Fruit fly (Drosophila melanogaster) whole organism, prepupa: ENCODE data around the gene Mnn1.

Experiments
- Blimp-1 ChIP-seq: fragments of 200-800 bp; sonication (Bioruptor generic); optimal IDR thresholded peaks from 3 replicates; lab custom pipeline; 2017; ENCODE audit warnings: missing biosample characterization, missing genetic modification characterization, mild to moderate bottlenecking, moderate library complexity, missing genetic modification reagents
- CG10631 ChIP-seq: fragments of 200-800 bp; sonication (Bioruptor generic); optimal IDR thresholded peaks from 2 replicates; lab custom pipeline; 2016; ENCODE audit warnings: missing biosample characterization, missing genetic modification characterization
- CG10669 ChIP-seq: fragments of 200-800 bp; sonication (Bioruptor generic); optimal IDR thresholded peaks from 3 replicates; lab custom pipeline; 2018; ENCODE audit warnings: missing biosample characterization, mild to moderate bottlenecking, missing genetic modification characterization, moderate library complexity
- CG11294 ChIP-seq: fragments of 200-800 bp; sonication (Bioruptor generic); IDR thresholded peaks from 2 replicates; pipeline ENCODE4 v1.3.6; 2022; ENCODE audit warnings: missing biosample characterization, missing genetic modification characterization
- CG11762 ChIP-seq: fragments of 200-800 bp; sonication (Bioruptor generic); optimal IDR thresholded peaks from 3 replicates; lab custom pipeline; 2016; ENCODE audit warnings: missing biosample characterization, missing genetic modification characterization; ENCODE audit not compliant: insufficient read depth
- CG11902 ChIP-seq: fragments of 200-800 bp; sonication (Bioruptor generic); optimal IDR thresholded peaks from 3 replicates; lab custom pipeline; 2016; ENCODE audit warnings: missing biosample characterization, missing genetic modification characterization
- CG15336 ChIP-seq: fragments of 200-800 bp; sonication (Bioruptor generic); IDR thresholded peaks from 2 replicates; pipeline ENCODE4 v1.3.6; 2022; ENCODE audit warnings: missing biosample characterization, missing genetic modification characterization
- CG1621 ChIP-seq: fragments of 200-800 bp; sonication (Bioruptor generic); optimal IDR thresholded peaks from 3 replicates; lab custom pipeline; 2018; ENCODE audit warnings: missing biosample characterization, mild to moderate bottlenecking, missing genetic modification characterization
- CG16779 ChIP-seq: fragments of 200-800 bp; sonication (Bioruptor generic); optimal IDR thresholded peaks from 3 replicates; lab custom pipeline; 2017; ENCODE audit warnings: missing biosample characterization, mild to moderate bottlenecking, missing genetic modification characterization
- CG3032 ChIP-seq: fragments of 200-800 bp; optimal IDR thresholded peaks from 2 replicates; lab custom pipeline; 2019; ENCODE audit warnings: missing biosample characterization, mild to moderate bottlenecking, missing genetic modification characterization, moderate library complexity
- CG31627 ChIP-seq: fragments of 200-800 bp; sonication (Bioruptor generic); optimal IDR thresholded peaks from 3 replicates; lab custom pipeline; 2016; ENCODE audit warnings: missing biosample characterization, missing genetic modification characterization
- CG32006 ChIP-seq: fragments of 200-800 bp; sonication (Bioruptor generic); optimal IDR thresholded peaks from 3 replicates; lab custom pipeline; 2017; ENCODE audit warnings: missing biosample characterization, mild to moderate bottlenecking, missing genetic modification characterization
- CG3919 ChIP-seq: fragments of 200-800 bp; sonication (Bioruptor generic); optimal IDR thresholded peaks from 3 replicates; lab custom pipeline; 2016; ENCODE audit warnings: missing biosample characterization, missing genetic modification characterization
- CG4318 ChIP-seq: fragments of 200-800 bp; sonication (Bioruptor generic); optimal IDR thresholded peaks from 3 replicates; lab custom pipeline; 2017; ENCODE audit warnings: missing biosample characterization, mild to moderate bottlenecking, missing genetic modification characterization
- CG6163 ChIP-seq: fragments of 200-800 bp; sonication (Bioruptor generic); IDR thresholded peaks from 3 replicates; pipeline ENCODE4 v1.3.6; 2022; ENCODE audit warnings: missing biosample characterization, missing genetic modification characterization
- CG6276 ChIP-seq: fragments of 200-800 bp; sonication (Bioruptor generic); optimal IDR thresholded peaks from 2 replicates; lab custom pipeline; 2017; ENCODE audit warnings: missing biosample characterization, mild to moderate bottlenecking, missing genetic modification characterization
- CG6792 ChIP-seq: fragments of 200-800 bp; sonication (Bioruptor generic); optimal IDR thresholded peaks from 3 replicates; lab custom pipeline; 2016; ENCODE audit warnings: missing biosample characterization, missing genetic modification characterization
- CG6808 ChIP-seq: fragments of 200-800 bp; sonication (Bioruptor generic); optimal IDR thresholded peaks from 3 replicates; lab custom pipeline; 2017; ENCODE audit warnings: missing biosample characterization, missing genetic modification characterization, mild to moderate bottlenecking, moderate library complexity, missing genetic modification reagents
- CG6854 ChIP-seq: fragments of 200-800 bp; sonication (Bioruptor generic); optimal IDR thresholded peaks from 2 replicates; lab custom pipeline; 2017; ENCODE audit warnings: missing biosample characterization, mild to moderate bottlenecking, missing genetic modification characterization
- CG7368 ChIP-seq: fragments of 200-800 bp; sonication (Bioruptor generic); optimal IDR thresholded peaks from 3 replicates; lab custom pipeline; 2016; ENCODE audit warnings: missing biosample characterization, missing genetic modification characterization
- CG8319 ChIP-seq: fragments of 200-800 bp; sonication (Bioruptor generic); optimal IDR thresholded peaks from 3 replicates; lab custom pipeline; 2016; ENCODE audit warnings: missing biosample characterization, missing genetic modification characterization
- CG8632 ChIP-seq: fragments of 200-800 bp; sonication (Bioruptor generic); optimal IDR thresholded peaks from 3 replicates; lab custom pipeline; 2016; ENCODE audit warnings: missing biosample characterization, missing genetic modification characterization
- CG9139 ChIP-seq: fragments of 200-800 bp; sonication (Bioruptor generic); optimal IDR thresholded peaks from 3 replicates; lab custom pipeline; 2017; ENCODE audit warnings: missing biosample characterization, mild to moderate bottlenecking, missing genetic modification characterization
- Eip78C ChIP-seq: fragments of 200-800 bp; sonication (Bioruptor generic); peaks from one replicate; lab custom pipeline; 2016; ENCODE audit warnings: missing biosample characterization, missing genetic modification characterization
- Eip93F ChIP-seq: fragments of 200-800 bp; sonication (Bioruptor generic); optimal IDR thresholded peaks from 2 replicates; lab custom pipeline; 2016; ENCODE audit warnings: missing biosample characterization, mild to moderate bottlenecking, missing genetic modification characterization
- Ets21C ChIP-seq: fragments of 200-800 bp; sonication (Bioruptor generic); optimal IDR thresholded peaks from 3 replicates; lab custom pipeline; 2016; ENCODE audit warnings: missing biosample characterization, missing genetic modification characterization
- Ets96B ChIP-seq: fragments of 200-800 bp; optimal IDR thresholded peaks from 2 replicates; lab custom pipeline; 2019; ENCODE audit warnings: missing biosample characterization, mild to moderate bottlenecking, missing genetic modification characterization, moderate library complexity
- Gug ChIP-seq: fragments of 200-800 bp; sonication (Bioruptor generic); IDR thresholded peaks from 2 replicates; pipeline ENCODE4 v1.3.6; 2022; ENCODE audit warnings: missing biosample characterization, missing genetic modification characterization
- Hr38 ChIP-seq: sonication (Bioruptor generic); optimal IDR thresholded peaks from 2 replicates; lab custom pipeline; 2016; ENCODE audit warnings: missing biosample characterization, missing genetic modification characterization
- Hr39 ChIP-seq: fragments of 200-800 bp; sonication (Bioruptor generic); optimal IDR thresholded peaks from 2 replicates; lab custom pipeline; 2016; ENCODE audit warnings: missing biosample characterization, missing genetic modification characterization
- Hr4 ChIP-seq: fragments of 200-800 bp; sonication (Bioruptor generic); optimal IDR thresholded peaks from 3 replicates; lab custom pipeline; 2016; ENCODE audit warnings: missing biosample characterization, missing genetic modification characterization
- Lpt ChIP-seq: fragments of 200-800 bp; sonication (Bioruptor generic); optimal IDR thresholded peaks from 3 replicates; lab custom pipeline; 2016; ENCODE audit warnings: missing biosample characterization, missing genetic modification characterization
- Met ChIP-seq: fragments of 200-800 bp; sonication (Bioruptor generic); optimal IDR thresholded peaks from 3 replicates; lab custom pipeline; 2016; ENCODE audit warnings: missing biosample characterization, missing genetic modification characterization
- OdsH ChIP-seq: fragments of 200-800 bp; sonication (Bioruptor generic); optimal IDR thresholded peaks from 3 replicates; lab custom pipeline; 2016; ENCODE audit warnings: missing biosample characterization, missing genetic modification characterization
- Smox ChIP-seq: fragments of 200-800 bp; sonication (Bioruptor generic); optimal IDR thresholded peaks from 3 replicates; lab custom pipeline; 2016; ENCODE audit warnings: missing biosample characterization, missing genetic modification characterization
- Sox14 ChIP-seq: fragments of 200-800 bp; sonication (Bioruptor generic); optimal IDR thresholded peaks from 3 replicates; lab custom pipeline; 2016; ENCODE audit warnings: missing biosample characterization, missing genetic modification characterization
- Sox15 ChIP-seq: fragments of 200-800 bp; sonication (Bioruptor generic); optimal IDR thresholded peaks from 3 replicates; lab custom pipeline; 2016; ENCODE audit warnings: missing biosample characterization, missing genetic modification characterization
- achi ChIP-seq: fragments of 200-800 bp; sonication (Bioruptor generic); optimal IDR thresholded peaks from 3 replicates; lab custom pipeline; 2016; ENCODE audit warnings: missing biosample characterization, missing genetic modification characterization
- cyc ChIP-seq: fragments of 200-800 bp; sonication (Bioruptor generic); optimal IDR thresholded peaks from 3 replicates; lab custom pipeline; 2016; ENCODE audit warnings: missing biosample characterization, missing genetic modification characterization
- dac ChIP-seq: fragments of 200-800 bp; sonication (Bioruptor generic); optimal IDR thresholded peaks from 2 replicates; lab custom pipeline; 2017; ENCODE audit warnings: missing biosample characterization, mild to moderate bottlenecking, missing genetic modification characterization
- esn ChIP-seq: fragments of 200-800 bp; sonication (Bioruptor generic); optimal IDR thresholded peaks from 2 replicates; lab custom pipeline; 2016; ENCODE audit warnings: missing biosample characterization, mild to moderate bottlenecking, missing genetic modification characterization, moderate library complexity
- fd59A ChIP-seq: fragments of 200-800 bp; sonication (Bioruptor generic); optimal IDR thresholded peaks from 2 replicates; lab custom pipeline; 2017; ENCODE audit warnings: missing biosample characterization, mild to moderate bottlenecking, missing genetic modification characterization, missing genetic modification reagents
- fd85E ChIP-seq: fragments of 200-800 bp; sonication (Bioruptor generic); optimal IDR thresholded peaks from 3 replicates; lab custom pipeline; 2016; ENCODE audit warnings: missing biosample characterization, missing genetic modification characterization
- net ChIP-seq: fragments of 200-800 bp; sonication (Bioruptor generic); optimal IDR thresholded peaks from 3 replicates; lab custom pipeline; 2016; ENCODE audit warnings: missing biosample characterization, missing genetic modification characterization
- pdm3 ChIP-seq: fragments of 200-800 bp; sonication (Bioruptor generic); optimal IDR thresholded peaks from 3 replicates; lab custom pipeline; 2016; ENCODE audit warnings: missing biosample characterization, missing genetic modification characterization
- salr ChIP-seq, 2 experiments: fragments of 200-800 bp; sonication (Bioruptor generic); optimal IDR thresholded peaks; 3 replicates each; lab custom pipeline; 2016 to 2018; ENCODE audit warnings: missing biosample characterization in 2 of 2, missing genetic modification characterization in 2 of 2, mild to moderate bottlenecking in 1 of 2
- spab ChIP-seq: fragments of 200-800 bp; sonication (Bioruptor generic); optimal IDR thresholded peaks from 2 replicates; lab custom pipeline; 2017; ENCODE audit warnings: missing biosample characterization, mild to moderate bottlenecking, missing genetic modification characterization, missing genetic modification reagents
- ss ChIP-seq, 2 experiments: fragments of 200-800 bp; sonication (Bioruptor generic); optimal IDR thresholded peaks; 2 replicates in 1 of 2; 3 replicates in 1 of 2; lab custom pipeline; 2017 to 2018; ENCODE audit warnings: mild to moderate bottlenecking in 2 of 2, missing biosample characterization in 2 of 2, missing genetic modification characterization in 2 of 2, moderate library complexity in 1 of 2
- svp ChIP-seq: fragments of 200-800 bp; sonication (Bioruptor generic); peaks from one replicate; lab custom pipeline; 2016; ENCODE audit warnings: missing biosample characterization, missing genetic modification characterization
- topi ChIP-seq: fragments of 200-800 bp; sonication (Bioruptor generic); optimal IDR thresholded peaks from 3 replicates; lab custom pipeline; 2016; ENCODE audit warnings: missing biosample characterization, missing genetic modification characterization
- vri ChIP-seq: fragments of 200-800 bp; sonication (Bioruptor generic); optimal IDR thresholded peaks from 3 replicates; lab custom pipeline; 2016; ENCODE audit warnings: missing biosample characterization, mild to moderate bottlenecking, missing genetic modification characterization

Gene Mnn1

dm6 chr2L:7023614-7024259 is 32.4 kb upstream of the Mnn1 start, which contains the start of gene Gart:
Gene Gart, minus strand, starts transcription at chr2L:7023898.
- TF ChIP-seq CG6854 (GFP tag; lab: Kevin White, UChicago) (no peak), CG8632 (GFP tag; lab: Kevin White, UChicago) (peak; percentile 52), CG4318 (GFP tag; lab: Kevin White, UChicago) (no peak), dac (GFP tag; lab: Kevin White, UChicago) (peak; percentile 24), Sox14 (GFP tag; lab: Kevin White, UChicago) (peak; percentile 88), CG16779 (tag; lab: Kevin White, UChicago) (no peak), Hr39 (GFP tag; lab: Kevin White, UChicago) (peak; percentile 89), CG6792 (GFP tag; lab: Kevin White, UChicago) (peak; percentile 70), fd59A (GFP tag; lab: Kevin White, UChicago) (peak; percentile 30), Ets21C (peak; percentile 82), Hr4 (peak; percentile 73), cyc (GFP tag; lab: Kevin White, UChicago) (peak; percentile 88), OdsH (GFP tag; lab: Kevin White, UChicago) (peak; percentile 76), esn (GFP tag; lab: Kevin White, UChicago) (peak; percentile 92), Eip93F (GFP tag; lab: Kevin White, UChicago) (peak; percentile 77), Blimp-1 (GFP tag; lab: Kevin White, UChicago) (no peak), spab (GFP tag; lab: Kevin White, UChicago) (no peak), CG11902 (GFP tag; lab: Kevin White, UChicago) (peak; percentile 59), CG7368 (GFP tag; lab: Kevin White, UChicago) (peak; percentile 13), vri (GFP tag; lab: Kevin White, UChicago) (peak; percentile 87), Sox15 (peak; percentile 59), Gug (GFP tag; lab: Robert Waterston, UW) (peak; percentile 30; the same call in 1 of the 2 replicates), CG8319 (GFP tag; lab: Kevin White, UChicago) (no peak), salr (GFP tag; optimal IDR thresholded peaks at IDR 0.05; lab: Kevin White, UChicago) (peak in 1 of 2 experiments; percentile 34), ss (GFP tag; optimal IDR thresholded peaks at IDR 0.05; lab: Kevin White, UChicago) (peak in 1 of 2 experiments; percentile 59), Eip78C (peak; percentile 90), Smox (GFP tag; lab: Kevin White, UChicago) (peak; percentile 87), CG3919 (peak; percentile 77), CG6276 (GFP tag; lab: Kevin White, UChicago) (no peak), net (GFP tag; lab: Kevin White, UChicago) (peak; percentile 77), CG11294 (GFP tag; lab: Robert Waterston, UW) (no peak), svp (GFP tag; lab: Kevin White, UChicago) (peak; percentile 100), CG32006 (GFP tag; lab: Kevin White, UChicago) (peak; percentile 74), CG6163 (peak; percentile 80), Met (GFP tag; lab: Kevin White, UChicago) (peak; percentile 87), CG9139 (GFP tag; lab: Kevin White, UChicago) (no peak), Ets96B (tag; lab: Kevin White, UChicago) (peak; percentile 59), achi (GFP tag; lab: Kevin White, UChicago) (peak; percentile 59), CG10669 (GFP tag; lab: Kevin White, UChicago) (no peak), CG15336 (peak; percentile 65), CG1621 (tag; lab: Kevin White, UChicago) (peak; percentile 16), Hr38 (no peak), pdm3 (GFP tag; lab: Kevin White, UChicago) (peak; percentile 79), CG6808 (GFP tag; lab: Kevin White, UChicago) (no peak), fd85E (GFP tag; lab: Kevin White, UChicago) (no peak), CG31627 (GFP tag; lab: Kevin White, UChicago) (peak; percentile 89), topi (GFP tag; lab: Kevin White, UChicago) (peak; percentile 88), CG11762 (GFP tag; lab: Kevin White, UChicago) (no peak), CG3032 (tag; lab: Kevin White, UChicago) (no peak), CG10631 (GFP tag; lab: Kevin White, UChicago) (peak; percentile 63), Lpt (GFP tag; lab: Kevin White, UChicago) (peak; percentile 44)
